Worm (Caenorhabditis elegans): Measurements from ENCODE around the gene chil-19.

DNA sequence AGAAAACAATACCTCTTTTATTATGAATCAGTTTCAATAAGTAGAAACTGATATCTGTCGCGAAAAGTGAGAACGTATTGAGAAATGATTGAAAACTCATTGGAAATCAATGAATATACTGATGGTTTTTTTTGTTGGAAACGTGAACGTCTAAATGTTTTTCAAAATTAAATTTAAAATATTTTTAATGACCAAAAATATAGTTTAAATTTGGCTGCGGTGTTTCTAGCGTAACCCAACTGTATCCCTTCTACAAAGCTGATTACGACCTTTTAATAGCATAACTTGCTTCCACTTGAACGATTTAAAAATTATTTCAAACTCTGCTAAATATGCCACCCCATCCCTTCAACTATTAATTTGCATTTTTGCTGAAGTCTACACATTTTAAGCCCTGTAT is 42.7 kb downstream of the chil-19 start, which contains the start of gene M176.9:
- TF ChIP-seq W03F9.2 (tag; optimal IDR thresholded peaks at IDR 0.05) (no peak), him-1 (tag; optimal IDR thresholded peaks at IDR 0.05) (no peak), dao-5 (tag; optimal IDR thresholded peaks at IDR 0.05) (no peak)

Data from whole organism, L4/young adult.